Worm (Caenorhabditis elegans): Measurements from ENCODE around the gene Y58A7A.3.

ce11 chrV:5064761-5065421 is 15.8 kb downstream of the Y58A7A.3 start, which contains the start of gene mlk-1:
- TF ChIP-seq snpc-4 (tag; optimal IDR thresholded peaks at IDR 0.05) (no peak), R02D3.7 (tag; optimal IDR thresholded peaks at IDR 0.05) (no peak), ztf-4 (tag; optimal IDR thresholded peaks at IDR 0.05) (no peak), nhr-10 (tag; optimal IDR thresholded peaks at IDR 0.05) (no peak), nhr-237 (tag; optimal IDR thresholded peaks at IDR 0.05) (no peak), unc-39 (tag; optimal IDR thresholded peaks at IDR 0.05) (no peak), zag-1 (tag; optimal IDR thresholded peaks at IDR 0.05) (peak; percentile 40), unc-55 (GFP tag; optimal IDR thresholded peaks at IDR 0.05) (peak; percentile 88), elt-3 (tag; optimal IDR thresholded peaks at IDR 0.05) (no peak)

Measured in whole organism, L2 larva.